Worm (Caenorhabditis elegans) whole organism, L4 larva: ENCODE data around the gene dnj-7.

Experiments used
- Y75B8A.6 ChIP-seq: fragments of 200-800 bp; sonication (Bioruptor generic); IDR thresholded peaks from 2 replicates; pipeline ENCODE4 v1.3.6; 2022; ENCODE audit warnings: missing genetic modification reagents, missing genetic modification characterization, missing compliant biosample characterization
- aha-1 ChIP-seq: fragments of 150-350 bp; peaks from one replicate; lab custom pipeline; 2014; ENCODE audit warnings: missing biosample characterization, missing genetic modification characterization
- ama-1 ChIP-seq: fragments of 150-350 bp; optimal IDR thresholded peaks from 2 replicates; lab custom pipeline; 2014; ENCODE audit warnings: inconsistent platforms, mixed read lengths
- attf-4 ChIP-seq: sonication (generic microtip); optimal IDR thresholded peaks from 3 replicates; lab custom pipeline; 2017; ENCODE audit warnings: missing biosample characterization, missing genetic modification characterization
- ceh-20 ChIP-seq: fragments of 200-800 bp; sonication (Bioruptor generic); IDR thresholded peaks from 2 replicates; pipeline ENCODE4 v1.3.6; 2022; ENCODE audit warnings: missing genetic modification reagents, missing genetic modification characterization, missing compliant biosample characterization
- ceh-82 ChIP-seq: sonication (generic microtip); optimal IDR thresholded peaks from 2 replicates; lab custom pipeline; 2017; ENCODE audit warnings: missing biosample characterization, missing genetic modification characterization
- ces-1 ChIP-seq: fragments of 150-350 bp; sonication (generic microtip); optimal IDR thresholded peaks from 4 replicates; lab custom pipeline; 2014; ENCODE audit warnings: missing biosample characterization, missing genetic modification reagents, missing genetic modification characterization
- daf-16 ChIP-seq, 3 experiments: sonication (generic microtip); optimal IDR thresholded peaks; 2 replicates each; lab custom pipeline; 2016 to 2017; ENCODE audit warnings: missing genetic modification characterization in 3 of 3, missing genetic modification reagents in 3 of 3, mild to moderate bottlenecking in 2 of 3, missing compliant biosample characterization in 2 of 3, missing biosample characterization in 1 of 3, moderate library complexity in 1 of 3
- dmd-6 ChIP-seq: fragments of 200-800 bp; sonication (Bioruptor generic); IDR thresholded peaks from 2 replicates; pipeline ENCODE4 v1.3.6; 2022; ENCODE audit warnings: missing genetic modification reagents, missing genetic modification characterization, missing compliant biosample characterization
- dmd-9 ChIP-seq: fragments of 200-800 bp; sonication (Bioruptor generic); IDR thresholded peaks from 2 replicates; pipeline ENCODE4 v1.3.6; 2022; ENCODE audit warnings: missing genetic modification reagents, missing genetic modification characterization, missing compliant biosample characterization
- dpl-1 ChIP-seq: fragments of 150-350 bp; optimal IDR thresholded peaks from 2 replicates; lab custom pipeline; 2014; ENCODE audit warnings: missing biosample characterization, missing genetic modification reagents, missing genetic modification characterization
- dve-1 ChIP-seq: sonication (generic microtip); optimal IDR thresholded peaks from 2 replicates; lab custom pipeline; 2017; ENCODE audit warnings: antibody characterized with exemption, mild to moderate bottlenecking, missing genetic modification characterization, missing compliant biosample characterization; ENCODE audit not compliant: insufficient read depth
- egl-43 ChIP-seq: fragments of 200-800 bp; sonication (Bioruptor generic); IDR thresholded peaks from 2 replicates; pipeline ENCODE4 v1.3.6; 2022; ENCODE audit warnings: missing genetic modification reagents, missing genetic modification characterization, missing compliant biosample characterization
- gei-8 ChIP-seq: fragments of 200-800 bp; sonication (Bioruptor generic); optimal IDR thresholded peaks from 2 replicates; lab custom pipeline; 2018; ENCODE audit warnings: mild to moderate bottlenecking, missing genetic modification characterization, missing compliant biosample characterization
- hif-1 ChIP-seq, 2 experiments: sonication (generic microtip); optimal IDR thresholded peaks; 2 replicates each; lab custom pipeline; 2016 to 2017; ENCODE audit warnings: missing compliant biosample characterization in 2 of 2, missing genetic modification characterization in 2 of 2, missing genetic modification reagents in 2 of 2, missing genotype in 2 of 2, mild to moderate bottlenecking in 1 of 2
- hlh-11 ChIP-seq: fragments of 200-800 bp; sonication (Bioruptor generic); optimal IDR thresholded peaks from 2 replicates; lab custom pipeline; 2018; ENCODE audit warnings: mild to moderate bottlenecking, missing genetic modification characterization, missing compliant biosample characterization
- hmg-1.1 ChIP-seq: fragments of 200-800 bp; sonication (Bioruptor generic); IDR thresholded peaks from 2 replicates; pipeline ENCODE4 v1.3.6; 2022; ENCODE audit warnings: missing genetic modification reagents, missing genetic modification characterization, missing compliant biosample characterization
- lin-1 ChIP-seq: fragments of 200-800 bp; sonication (Bioruptor generic); IDR thresholded peaks from 2 replicates; pipeline ENCODE4 v1.3.6; 2022; ENCODE audit warnings: missing genetic modification reagents, missing genetic modification characterization, missing compliant biosample characterization
- lin-29 ChIP-seq: fragments of 200-800 bp; sonication (Bioruptor generic); IDR thresholded peaks from 2 replicates; pipeline ENCODE4 v1.3.6; 2022; ENCODE audit warnings: missing genetic modification reagents, missing genetic modification characterization, missing compliant biosample characterization
- lin-38 ChIP-seq: fragments of 200-800 bp; sonication (Bioruptor generic); IDR thresholded peaks from 2 replicates; pipeline ENCODE4 v1.3.6; 2022; ENCODE audit warnings: missing genetic modification reagents, missing genetic modification characterization, missing compliant biosample characterization
- lsy-2 ChIP-seq, 2 experiments: fragments of 150-350 bp in 1 of 2; sonication (generic microtip) in 1 of 2; optimal IDR thresholded peaks; 2 replicates each; lab custom pipeline; 2014 to 2017; ENCODE audit warnings: missing biosample characterization in 2 of 2, missing genetic modification characterization in 2 of 2
- madf-5 ChIP-seq, 2 experiments: fragments of 200-800 bp; sonication (Bioruptor generic); IDR thresholded peaks; 2 replicates each; pipeline ENCODE4 v1.3.6; 2022; ENCODE audit warnings: missing compliant biosample characterization in 2 of 2, missing genetic modification characterization in 2 of 2
- madf-9 ChIP-seq: fragments of 200-800 bp; sonication (Bioruptor generic); conservative IDR thresholded peaks from 2 replicates; pipeline ENCODE4 v1.3.6; 2022; ENCODE audit warnings: missing genetic modification reagents, missing genetic modification characterization, missing compliant biosample characterization
- mdl-1 ChIP-seq, 2 experiments: fragments of 150-350 bp in 1 of 2; sonication (generic microtip) in 1 of 2; optimal IDR thresholded peaks; 2 replicates each; lab custom pipeline; 2014 to 2017; ENCODE audit warnings: missing biosample characterization in 2 of 2, missing genetic modification characterization in 2 of 2
- mep-1 ChIP-seq: fragments of 150-350 bp; sonication (generic microtip); optimal IDR thresholded peaks from 3 replicates; lab custom pipeline; 2014; ENCODE audit warnings: missing biosample characterization, missing genetic modification characterization
- mes-2 ChIP-seq: sonication (generic microtip); optimal IDR thresholded peaks from 2 replicates; lab custom pipeline; 2016; ENCODE audit warnings: missing genotype, mild to moderate bottlenecking, missing genetic modification characterization, missing compliant biosample characterization; ENCODE audit not compliant: poor library complexity, severe bottlenecking
- mxl-3 ChIP-seq: fragments of 200-800 bp; sonication (Bioruptor generic); optimal IDR thresholded peaks from 2 replicates; lab custom pipeline; 2018; ENCODE audit warnings: mild to moderate bottlenecking, missing genetic modification characterization, missing compliant biosample characterization
- nhr-11 ChIP-seq: fragments of 150-350 bp; optimal IDR thresholded peaks from 2 replicates; lab custom pipeline; 2014; ENCODE audit warnings: missing biosample characterization, missing genetic modification characterization
- nhr-28 ChIP-seq: fragments of 150-350 bp; optimal IDR thresholded peaks from 2 replicates; lab custom pipeline; 2014; ENCODE audit warnings: missing biosample characterization, missing genetic modification characterization
- nhr-6 ChIP-seq: fragments of 150-350 bp; optimal IDR thresholded peaks from 2 replicates; lab custom pipeline; 2014; ENCODE audit warnings: missing biosample characterization, missing genetic modification characterization
- php-3 ChIP-seq: fragments of 200-800 bp; sonication (Bioruptor generic); IDR thresholded peaks from 2 replicates; pipeline ENCODE4 v1.3.6; 2022; ENCODE audit warnings: missing genetic modification reagents, missing genetic modification characterization, missing compliant biosample characterization
- pqm-1 ChIP-seq: sonication (generic microtip); optimal IDR thresholded peaks from 2 replicates; lab custom pipeline; 2017; ENCODE audit warnings: missing biosample characterization, missing genetic modification characterization
- rbr-2 ChIP-seq: sonication (generic microtip); optimal IDR thresholded peaks from 2 replicates; lab custom pipeline; 2016; ENCODE audit warnings: missing genotype, missing genetic modification characterization, missing compliant biosample characterization
- set-16 ChIP-seq: fragments of 200-800 bp; sonication (Bioruptor generic); IDR thresholded peaks from 2 replicates; pipeline ENCODE4 v1.3.6; 2022; ENCODE audit warnings: missing genetic modification reagents, missing genetic modification characterization, missing compliant biosample characterization
- snpc-1.2 ChIP-seq: fragments of 200-800 bp; sonication (Bioruptor generic); IDR thresholded peaks from 2 replicates; pipeline ENCODE4 v1.3.6; 2022; ENCODE audit warnings: missing genetic modification reagents, missing genetic modification characterization, missing compliant biosample characterization
- snpc-4 ChIP-seq: fragments of 150-350 bp; optimal IDR thresholded peaks from 2 replicates; lab custom pipeline; 2014; ENCODE audit warnings: missing biosample characterization, missing genetic modification characterization
- ztf-11 ChIP-seq: fragments of 150-350 bp; optimal IDR thresholded peaks from 2 replicates; lab custom pipeline; 2014; ENCODE audit warnings: missing biosample characterization, missing genetic modification characterization

The dnj-7 gene

DNA sequence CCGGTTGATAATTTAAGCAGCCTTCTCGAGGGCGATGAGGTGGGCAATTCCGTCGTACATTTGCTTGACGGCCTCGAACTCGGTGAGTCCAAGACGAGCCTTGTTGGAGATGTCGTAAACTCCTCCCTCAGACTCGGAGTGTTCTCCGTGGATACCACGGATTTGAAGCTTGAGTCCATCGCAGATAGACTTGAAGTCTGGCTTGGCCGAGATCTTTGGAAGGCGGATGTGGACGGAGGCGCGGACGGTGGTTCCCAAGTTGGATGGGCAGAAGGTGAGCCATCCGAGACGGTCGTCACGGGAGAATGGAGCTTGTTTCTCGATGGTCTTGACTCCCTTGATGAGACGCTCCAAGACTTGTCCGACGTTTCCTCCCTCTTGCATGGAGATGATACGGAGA, 36.5 kb downstream of the dnj-7 start:
- TF ChIP-seq php-3 (GFP tag; lab: Robert Waterston, UW) (no peak), set-16 (GFP tag; lab: Robert Waterston, UW) (peak; percentile 71), dmd-9 (no peak), ces-1 (GFP tag; lab: Kevin White, UChicago) (no peak), ceh-20 (GFP tag; lab: Robert Waterston, UW) (0 out of 2 replicates have a peak, but pooled peaks have one; percentile 8), ceh-82 (tag; lab: Kevin White, UChicago) (no peak), lin-29 (no peak)
- TF ChIP-seq, all 104 proteins: peak for 2

DNA sequence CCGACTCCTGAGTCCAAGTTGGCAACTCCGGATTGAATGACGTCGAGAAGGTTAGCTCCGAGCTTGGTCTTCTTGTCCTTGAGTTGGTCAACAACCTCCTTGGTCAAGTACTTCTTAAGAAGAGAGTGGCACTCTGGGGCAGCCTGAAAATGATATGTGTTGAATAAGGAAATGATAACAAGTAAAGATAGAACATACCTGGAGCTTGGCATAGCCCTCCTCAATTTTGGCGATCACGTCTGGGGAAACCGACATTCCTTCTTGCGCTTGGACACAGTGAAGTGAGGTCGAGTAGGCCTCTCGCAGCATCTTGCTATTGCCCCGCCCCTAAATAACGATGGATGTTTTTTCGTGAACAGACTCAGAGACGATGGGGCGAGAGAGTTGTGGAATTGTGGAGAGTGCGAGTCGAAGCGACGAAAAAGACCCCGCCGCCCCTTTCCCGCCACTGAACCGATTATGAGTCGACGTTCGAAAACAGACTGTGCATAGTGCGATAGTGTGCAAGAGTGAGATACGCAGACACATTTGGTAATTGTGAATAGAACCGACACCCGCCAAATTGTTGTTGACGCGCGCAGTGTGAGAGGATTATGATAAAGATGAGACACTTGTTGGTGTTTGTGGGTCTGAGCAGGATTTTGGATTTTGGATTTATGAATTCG, 37.9 kb downstream of the dnj-7 start:
- TF ChIP-seq ztf-11 (tag; lab: Kevin White, UChicago) (no peak), lin-38 (no peak), hif-1 (tag; optimal IDR thresholded peaks at IDR 0.05; lab: Kevin White, UChicago) (peak in 1 of 2 experiments; percentile 1), aha-1 (tag; lab: Kevin White, UChicago) (peak; percentile 91), hlh-11 (tag; lab: Kevin White, UChicago) (peak; percentile 83), lin-1 (peak; percentile 58; the same call in 1 of the 2 replicates), dmd-6 (GFP tag; lab: Robert Waterston, UW) (peak; percentile 35), mdl-1 (tag; optimal IDR thresholded peaks at IDR 0.05; lab: Kevin White, UChicago) (peak in 1 of 2 experiments; percentile 37), snpc-4 (tag; lab: Kevin White, UChicago) (no peak), nhr-11 (tag; lab: Kevin White, UChicago) (peak; percentile 29), hmg-1.1 (GFP tag; lab: Robert Waterston, UW) (peak; percentile 50; the same call in 1 of the 2 replicates), dve-1 (peak; percentile 67), snpc-1.2 (GFP tag; lab: Robert Waterston, UW) (no peak), egl-43 (0 out of 2 replicates have a peak, but pooled peaks have one; percentile 13), madf-5 (GFP tag; IDR thresholded peaks at IDR 0.05; lab: Robert Waterston, UW) (0 out of 4 replicates have a peak, but pooled peaks of 1 of the 2 experiments have one; percentile 26), mep-1 (tag; lab: Kevin White, UChicago) (peak; percentile 39), daf-16 (GFP tag; optimal IDR thresholded peaks at IDR 0.05; lab: Kevin White, UChicago) (peak in 1 of 2 experiments; percentile 16), daf-16 (tag; optimal IDR thresholded peaks at IDR 0.05; lab: Kevin White, UChicago) (peak; percentile 68), mes-2 (tag; lab: Kevin White, UChicago) (peak; percentile 7), php-3 (GFP tag; lab: Robert Waterston, UW) (0 out of 2 replicates have a peak, but pooled peaks have one; percentile 7), ama-1 (lab: Kevin White, UChicago) (peak; percentile 96), gei-8 (GFP tag; lab: Kevin White, UChicago) (no peak), set-16 (GFP tag; lab: Robert Waterston, UW) (peak; percentile 35), attf-4 (tag; lab: Kevin White, UChicago) (no peak), madf-9 (no peak), dmd-9 (0 out of 2 replicates have a peak, but pooled peaks have one; percentile 22), nhr-6 (tag; lab: Kevin White, UChicago) (peak; percentile 55), pqm-1 (peak; percentile 10), nhr-28 (tag; lab: Kevin White, UChicago) (peak; percentile 23), dpl-1 (GFP tag; lab: Kevin White, UChicago) (peak; percentile 9), Y75B8A.6 (GFP tag; lab: Robert Waterston, UW) (0 out of 2 replicates have a peak, but pooled peaks have one; percentile 20), mxl-3 (GFP tag; lab: Kevin White, UChicago) (peak; percentile 40), rbr-2 (tag; lab: Kevin White, UChicago) (peak; percentile 22), lsy-2 (tag; optimal IDR thresholded peaks at IDR 0.05; lab: Kevin White, UChicago) (peak in 1 of 2 experiments; percentile 62)
